Fruit fly (Drosophila melanogaster) whole organism, embryonic: ENCODE results near the gene CG32333.

Source experiments
- ATbp ChIP-seq: fragments of 200-800 bp; sonication (Bioruptor generic); optimal IDR thresholded peaks from 2 replicates; lab custom pipeline; 2017; ENCODE audit warnings: missing biosample characterization, mild to moderate bottlenecking, missing genetic modification characterization, missing genetic modification reagents
- Atf-2 ChIP-seq: fragments of 200-800 bp; sonication (Bioruptor generic); optimal IDR thresholded peaks from 2 replicates; lab custom pipeline; 2016; ENCODE audit warnings: missing biosample characterization, missing genetic modification characterization
- CG10209 ChIP-seq: fragments of 200-800 bp; sonication (Bioruptor generic); optimal IDR thresholded peaks from 3 replicates; lab custom pipeline; 2017; ENCODE audit warnings: missing biosample characterization, mild to moderate bottlenecking, missing genetic modification characterization, missing genetic modification reagents
- CG11085 ChIP-seq: fragments of 200-800 bp; sonication (Bioruptor generic); IDR thresholded peaks from 2 replicates; pipeline ENCODE4 v1.3.6; 2022; ENCODE audit warnings: missing biosample characterization, missing genetic modification characterization
- CG11398 ChIP-seq: fragments of 200-800 bp; sonication (Bioruptor generic); optimal IDR thresholded peaks from 2 replicates; lab custom pipeline; 2016; ENCODE audit warnings: missing biosample characterization, missing genetic modification characterization
- CG11696 ChIP-seq: fragments of 200-800 bp; sonication (Bioruptor generic); IDR thresholded peaks from 2 replicates; pipeline ENCODE4 v1.3.6; 2022; ENCODE audit warnings: missing biosample characterization, missing genetic modification characterization
- CG13775 ChIP-seq: fragments of 200-800 bp; sonication (Bioruptor generic); optimal IDR thresholded peaks from 3 replicates; lab custom pipeline; 2017; ENCODE audit warnings: missing biosample characterization, mild to moderate bottlenecking, missing genetic modification characterization
- CG14441 ChIP-seq: fragments of 200-800 bp; sonication (Bioruptor generic); IDR thresholded peaks from 2 replicates; pipeline ENCODE4 v1.3.6; 2022; ENCODE audit warnings: missing biosample characterization, missing genetic modification characterization
- CG17912 ChIP-seq: fragments of 200-800 bp; sonication (Bioruptor generic); optimal IDR thresholded peaks from 2 replicates; lab custom pipeline; 2018; ENCODE audit warnings: missing biosample characterization, mild to moderate bottlenecking, missing genetic modification characterization
- CG2202 ChIP-seq: fragments of 200-800 bp; sonication (Bioruptor generic); optimal IDR thresholded peaks from 2 replicates; lab custom pipeline; 2018; ENCODE audit warnings: missing biosample characterization, mild to moderate bottlenecking, missing genetic modification characterization
- CG30431 ChIP-seq: fragments of 200-800 bp; sonication (Bioruptor generic); optimal IDR thresholded peaks from 2 replicates; lab custom pipeline; 2017; ENCODE audit warnings: missing biosample characterization, missing genetic modification characterization
- CG31365 ChIP-seq: fragments of 200-800 bp; sonication (Bioruptor generic); optimal IDR thresholded peaks from 2 replicates; lab custom pipeline; 2018; ENCODE audit warnings: missing biosample characterization, mild to moderate bottlenecking, missing genetic modification characterization
- CG3995 ChIP-seq: fragments of 200-800 bp; sonication (Bioruptor generic); optimal IDR thresholded peaks from 3 replicates; lab custom pipeline; 2016; ENCODE audit warnings: missing biosample characterization, missing genetic modification characterization
- CG4707 ChIP-seq: fragments of 200-800 bp; sonication (Bioruptor generic); optimal IDR thresholded peaks from 2 replicates; lab custom pipeline; 2018; ENCODE audit warnings: missing biosample characterization, mild to moderate bottlenecking, missing genetic modification characterization, moderate library complexity
- CG5180 ChIP-seq: fragments of 200-800 bp; sonication (Bioruptor generic); optimal IDR thresholded peaks from 3 replicates; lab custom pipeline; 2017; ENCODE audit warnings: missing biosample characterization, missing genetic modification characterization, mild to moderate bottlenecking, moderate library complexity, missing genetic modification reagents
- CG5953 ChIP-seq: fragments of 200-800 bp; sonication (Bioruptor generic); IDR thresholded peaks from 2 replicates; pipeline ENCODE4 v1.3.6; 2022; ENCODE audit warnings: missing biosample characterization, missing genetic modification characterization
- CG6175 ChIP-seq: fragments of 200-800 bp; sonication (Bioruptor generic); IDR thresholded peaks from 3 replicates; pipeline ENCODE4 v1.3.6; 2022; ENCODE audit warnings: missing biosample characterization, missing genetic modification characterization
- CG6689 ChIP-seq: fragments of 200-800 bp; sonication (Bioruptor generic); IDR thresholded peaks from 2 replicates; pipeline ENCODE4 v1.3.6; 2022; ENCODE audit warnings: missing biosample characterization, missing genetic modification characterization
- CG7745 ChIP-seq: fragments of 200-800 bp; sonication (Bioruptor generic); optimal IDR thresholded peaks from 2 replicates; lab custom pipeline; 2018; ENCODE audit warnings: missing biosample characterization, mild to moderate bottlenecking, missing genetic modification characterization, moderate library complexity
- CG8359 ChIP-seq: fragments of 200-800 bp; sonication (Bioruptor generic); optimal IDR thresholded peaks from 2 replicates; lab custom pipeline; 2017; ENCODE audit warnings: missing biosample characterization, mild to moderate bottlenecking, missing genetic modification characterization, borderline replicate concordance
- CG8944 ChIP-seq: fragments of 200-800 bp; sonication (Bioruptor generic); optimal IDR thresholded peaks from 3 replicates; lab custom pipeline; 2016; ENCODE audit warnings: missing biosample characterization, missing genetic modification characterization
- CHES-1-like ChIP-seq: fragments of 200-800 bp; sonication (Bioruptor generic); optimal IDR thresholded peaks from 2 replicates; lab custom pipeline; 2016; ENCODE audit warnings: missing biosample characterization, missing genetic modification characterization
- Dref ChIP-seq: fragments of 200-800 bp; sonication (Bioruptor generic); IDR thresholded peaks from 2 replicates; pipeline ENCODE4 v1.3.6; 2022; ENCODE audit warnings: missing biosample characterization, missing genetic modification characterization
- Elba2 ChIP-seq: fragments of 200-800 bp; sonication (Bioruptor generic); optimal IDR thresholded peaks from 3 replicates; lab custom pipeline; 2016; ENCODE audit warnings: missing biosample characterization, missing genetic modification characterization
- GATAe ChIP-seq: fragments of 200-800 bp; sonication (Bioruptor generic); conservative IDR thresholded peaks from 2 replicates; pipeline ENCODE4 v1.3.6; 2022; ENCODE audit warnings: missing biosample characterization, missing genetic modification characterization
- Hey ChIP-seq: fragments of 200-800 bp; sonication (Bioruptor generic); optimal IDR thresholded peaks from 3 replicates; lab custom pipeline; 2018; ENCODE audit warnings: missing biosample characterization, mild to moderate bottlenecking, missing genetic modification characterization
- HmgD ChIP-seq: fragments of 200-800 bp; sonication (Bioruptor generic); optimal IDR thresholded peaks from 3 replicates; lab custom pipeline; 2016; ENCODE audit warnings: missing biosample characterization, missing genetic modification characterization
- Kr ChIP-seq: fragments of 200-800 bp; sonication (Bioruptor generic); optimal IDR thresholded peaks from 2 replicates; lab custom pipeline; 2017; ENCODE audit warnings: missing biosample characterization, mild to moderate bottlenecking, missing genetic modification characterization
- Mrtf ChIP-seq: fragments of 200-800 bp; sonication (Bioruptor generic); IDR thresholded peaks from 3 replicates; pipeline ENCODE4 v1.3.6; 2022; ENCODE audit warnings: missing biosample characterization, missing genetic modification characterization
- NFAT ChIP-seq: fragments of 200-800 bp; sonication (Bioruptor generic); IDR thresholded peaks from 2 replicates; pipeline ENCODE4 v1.3.6; 2022; ENCODE audit warnings: missing biosample characterization, missing genetic modification characterization
- Nf-YC ChIP-seq: fragments of 200-800 bp; optimal IDR thresholded peaks from 3 replicates; lab custom pipeline; 2019; ENCODE audit warnings: missing biosample characterization, mild to moderate bottlenecking, missing genetic modification characterization, moderate library complexity
- Ravus ChIP-seq: fragments of 200-800 bp; sonication (Bioruptor generic); IDR thresholded peaks from 2 replicates; pipeline ENCODE4 v1.3.6; 2022; ENCODE audit warnings: missing biosample characterization, missing genetic modification characterization
- Six4 ChIP-seq: fragments of 200-800 bp; sonication (Bioruptor generic); optimal IDR thresholded peaks from 2 replicates; lab custom pipeline; 2016; ENCODE audit warnings: missing biosample characterization, missing genetic modification characterization
- cas ChIP-seq: fragments of 200-800 bp; sonication (Bioruptor generic); IDR thresholded peaks from 2 replicates; pipeline ENCODE4 v1.3.6; 2022; ENCODE audit warnings: missing biosample characterization, missing genetic modification characterization
- crp ChIP-seq, 2 experiments: fragments of 200-800 bp; sonication (Bioruptor generic); optimal IDR thresholded peaks; 2 replicates in 1 of 2; 3 replicates in 1 of 2; lab custom pipeline; 2017; ENCODE audit warnings: missing biosample characterization in 2 of 2, missing genetic modification characterization in 2 of 2, mild to moderate bottlenecking in 1 of 2, moderate library complexity in 1 of 2
- eve ChIP-seq, 2 experiments: fragments of >200 bp; optimal IDR thresholded peaks; 2 replicates each; lab custom pipeline; 2017; ENCODE audit warnings: missing biosample characterization in 2 of 2, missing genetic modification characterization in 2 of 2
- exex ChIP-seq: fragments of 200-800 bp; sonication (Bioruptor generic); optimal IDR thresholded peaks from 4 replicates; lab custom pipeline; 2018; ENCODE audit warnings: missing biosample characterization, mild to moderate bottlenecking, missing genetic modification characterization, moderate library complexity
- grn ChIP-seq: fragments of 200-800 bp; sonication (Bioruptor generic); optimal IDR thresholded peaks from 3 replicates; lab custom pipeline; 2017; ENCODE audit warnings: missing biosample characterization, missing genetic modification characterization
- hkb ChIP-seq, 2 experiments: fragments of 200-800 bp in 1 of 2; fragments of >200 bp in 1 of 2; sonication (Bioruptor generic) in 1 of 2; IDR thresholded peaks in 1 of 2; optimal IDR thresholded peaks in 1 of 2; 2 replicates each; pipeline versions ENCODE4 v1.3.6 to Lab custom; 2017 to 2022; ENCODE audit warnings: missing biosample characterization in 1 of 2, missing genetic modification characterization in 1 of 2
- insv ChIP-seq, 2 experiments: fragments of 200-800 bp; sonication (Bioruptor generic); optimal IDR thresholded peaks; 3 replicates each; lab custom pipeline; 2016 to 2018; ENCODE audit warnings: missing biosample characterization in 2 of 2, missing genetic modification characterization in 2 of 2
- kay ChIP-seq: fragments of 200-800 bp; sonication (Bioruptor generic); optimal IDR thresholded peaks from 2 replicates; lab custom pipeline; 2016; ENCODE audit warnings: missing biosample characterization, missing genetic modification characterization
- row ChIP-seq: fragments of 200-800 bp; sonication (Bioruptor generic); IDR thresholded peaks from 3 replicates; pipeline ENCODE4 v1.3.6; 2022; ENCODE audit warnings: missing biosample characterization, missing genetic modification characterization
- sd ChIP-seq: fragments of 200-800 bp; sonication (Bioruptor generic); optimal IDR thresholded peaks from 3 replicates; lab custom pipeline; 2018; ENCODE audit warnings: missing biosample characterization, mild to moderate bottlenecking, missing genetic modification characterization, moderate library complexity
- sens-2 ChIP-seq: fragments of 200-800 bp; sonication (Bioruptor generic); IDR thresholded peaks from 2 replicates; pipeline ENCODE4 v1.3.6; 2022; ENCODE audit warnings: missing biosample characterization, missing genetic modification characterization
- so ChIP-seq: fragments of 200-800 bp; sonication (Bioruptor generic); IDR thresholded peaks from 3 replicates; pipeline ENCODE4 v1.3.6; 2022; ENCODE audit warnings: missing biosample characterization, missing genetic modification characterization
- sr ChIP-seq: fragments of 200-800 bp; sonication (Bioruptor generic); IDR thresholded peaks from 3 replicates; pipeline ENCODE4 v1.3.6; 2022; ENCODE audit warnings: missing biosample characterization, missing genetic modification characterization
- tna ChIP-seq: fragments of 200-800 bp; sonication (Bioruptor generic); IDR thresholded peaks from 2 replicates; pipeline ENCODE4 v1.3.6; 2022; ENCODE audit warnings: missing biosample characterization, missing genetic modification characterization; ENCODE audit not compliant: partially characterized antibody
- vnd ChIP-seq: fragments of 200-800 bp; sonication (Bioruptor generic); IDR thresholded peaks from 3 replicates; pipeline ENCODE4 v1.3.6; 2022; ENCODE audit warnings: missing biosample characterization, missing genetic modification characterization; ENCODE audit not compliant: partially characterized antibody
- zen2 ChIP-seq: fragments of 200-800 bp; sonication (Bioruptor generic); IDR thresholded peaks from 3 replicates; pipeline ENCODE4 v1.3.6; 2022; ENCODE audit warnings: missing biosample characterization, missing genetic modification characterization; ENCODE audit not compliant: partially characterized antibody

CG32333 gene

DNA sequence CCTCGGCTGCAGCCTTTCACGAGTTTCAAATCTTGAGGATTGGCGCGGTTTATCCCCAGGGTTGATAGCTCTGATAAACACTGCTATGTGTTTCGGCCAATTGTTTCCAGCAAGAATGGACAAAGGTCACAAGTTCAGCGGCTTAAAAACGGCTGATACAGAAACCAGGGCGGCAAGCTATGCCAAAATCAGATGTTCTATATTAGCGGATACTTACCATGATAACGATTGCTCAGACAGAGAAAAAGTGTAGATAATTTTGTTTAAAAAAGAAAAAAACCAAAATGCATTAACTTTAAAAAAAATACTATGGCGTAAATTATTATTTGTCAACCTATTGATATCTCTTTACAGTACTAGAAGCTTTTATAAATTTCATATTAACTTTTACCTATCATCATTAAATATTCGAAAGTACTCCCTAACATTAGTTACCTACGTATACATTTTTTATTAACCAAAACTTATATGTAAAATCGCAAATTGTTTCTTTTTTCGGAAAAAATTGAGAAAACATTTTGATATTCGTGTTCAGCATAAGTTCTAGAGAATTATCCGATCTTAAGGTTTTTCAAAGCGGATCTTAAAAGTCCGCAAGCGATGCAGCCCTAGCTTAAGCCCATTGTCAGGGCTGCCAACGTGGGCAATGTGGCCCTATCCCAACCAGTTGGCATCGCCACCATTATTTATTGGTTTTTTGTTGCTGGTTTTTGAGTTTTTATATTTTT lies 37.4 kb downstream of the CG32333 start, which contains the start of the genes sturkopf and Herc4 (continued):
- peak; percentile 77 for TF ChIP-seq NFAT (GFP tag; lab: Robert Waterston, UW)
- TF ChIP-seq CG5180 (GFP tag; lab: Kevin White, UChicago), result no peak
- TF ChIP-seq grn (GFP tag; lab: Kevin White, UChicago), result peak; percentile 38
- TF ChIP-seq CG10209, result peak; percentile 66
- peak; percentile 77 for TF ChIP-seq kay (GFP tag; lab: Kevin White, UChicago)
- peak; percentile 74 for TF ChIP-seq CHES-1-like (GFP tag; lab: Kevin White, UChicago)
- no peak for TF ChIP-seq zen2
- peak; percentile 12; the same call in 1 of the 2 replicates for TF ChIP-seq cas (GFP tag; lab: Robert Waterston, UW)
- peak; percentile 73 for TF ChIP-seq CG8944 (GFP tag; lab: Kevin White, UChicago)
- no peak for TF ChIP-seq hkb (optimal IDR thresholded peaks at IDR 0.05; lab: Kevin White, UChicago)
- no peak; the same call in 1 of the 2 replicates for TF ChIP-seq hkb (GFP tag; IDR thresholded peaks at IDR 0.05; lab: Robert Waterston, UW)
- TF ChIP-seq vnd (GFP tag; lab: Robert Waterston, UW), result no peak
- TF ChIP-seq CG4707 (GFP tag; lab: Kevin White, UChicago), result no peak
- peak; percentile 84 for TF ChIP-seq Nf-YC
- 0 out of 3 replicates have a peak, but pooled peaks have one; percentile 6 for TF ChIP-seq so (GFP tag; lab: Robert Waterston, UW)
- TF ChIP-seq Mrtf (GFP tag; lab: Robert Waterston, UW), result peak; percentile 69
- peak; percentile 34 to 82 for TF ChIP-seq crp (GFP tag; optimal IDR thresholded peaks at IDR 0.05; lab: Kevin White, UChicago)
- no peak for TF ChIP-seq CG11696 (GFP tag; lab: Robert Waterston, UW)
- peak; percentile 37 for TF ChIP-seq HmgD (GFP tag; lab: Kevin White, UChicago)
- peak; percentile 83 for TF ChIP-seq Atf-2 (GFP tag; lab: Kevin White, UChicago)
- TF ChIP-seq CG11085 (GFP tag; lab: Robert Waterston, UW), result peak; percentile 63
- no peak for TF ChIP-seq Kr (GFP tag; lab: Kevin White, UChicago)
- TF ChIP-seq CG30431, result peak; percentile 3
- no peak for TF ChIP-seq Hey (tag; lab: Kevin White, UChicago)
- peak; percentile 8 for TF ChIP-seq Six4
- TF ChIP-seq Ravus (GFP tag; lab: Robert Waterston, UW), result no peak
- no peak for TF ChIP-seq eve (GFP tag; optimal IDR thresholded peaks at IDR 0.05; lab: Kevin White, UChicago)
- peak; percentile 88 for TF ChIP-seq row (GFP tag; lab: Robert Waterston, UW)
- TF ChIP-seq CG2202 (tag; lab: Kevin White, UChicago), result no peak
- TF ChIP-seq ATbp (GFP tag; lab: Kevin White, UChicago), result peak; percentile 48
- no peak for TF ChIP-seq CG11398
- TF ChIP-seq tna (GFP tag; lab: Robert Waterston, UW), result 0 out of 2 replicates have a peak, but pooled peaks have one; percentile 10
- peak; percentile 64 for TF ChIP-seq CG6689 (GFP tag; lab: Robert Waterston, UW)
- peak in 1 of 2 experiments; percentile 64 for TF ChIP-seq insv (GFP tag; optimal IDR thresholded peaks at IDR 0.05; lab: Kevin White, UChicago)
- peak; percentile 49 for TF ChIP-seq Dref
- TF ChIP-seq CG5953, result no peak
- TF ChIP-seq GATAe (GFP tag; lab: Robert Waterston, UW), result no peak
- no peak for TF ChIP-seq Elba2 (GFP tag; lab: Kevin White, UChicago)
- TF ChIP-seq CG7745, result no peak
- TF ChIP-seq CG3995 (GFP tag; lab: Kevin White, UChicago), result no peak
- 0 out of 2 replicates have a peak, but pooled peaks have one; percentile 5 for TF ChIP-seq sens-2 (GFP tag; lab: Robert Waterston, UW)
- TF ChIP-seq CG31365 (tag; lab: Kevin White, UChicago), result no peak
- peak; percentile 22 for TF ChIP-seq sd
- peak; percentile 39 for TF ChIP-seq exex (tag; lab: Kevin White, UChicago)
- TF ChIP-seq sr, result no peak
- no peak for TF ChIP-seq CG6175 (GFP tag; lab: Robert Waterston, UW)
- peak; percentile 100 for TF ChIP-seq CG13775
- peak; percentile 50 for TF ChIP-seq CG14441
- no peak for TF ChIP-seq CG8359 (GFP tag; lab: Kevin White, UChicago)
- TF ChIP-seq CG17912 (GFP tag; lab: Kevin White, UChicago), result no peak
